Worm (Caenorhabditis elegans) whole organism, L4 larva: ENCODE data around the gene K05F6.4.
A peak's percentile ranks its signal among the peaks of the same experiment; 100 is the strongest.

Experiments
- D1046.2 ChIP-seq: fragments of 200-800 bp; sonication (Bioruptor generic); IDR thresholded peaks from 2 replicates; pipeline ENCODE4 v1.3.6; 2022; ENCODE audit warnings: missing genetic modification characterization, missing compliant biosample characterization
- F10B5.3 ChIP-seq: sonication (generic microtip); optimal IDR thresholded peaks from 2 replicates; lab custom pipeline; 2016; ENCODE audit warnings: mild to moderate bottlenecking, missing genetic modification characterization, missing compliant biosample characterization
- F49E8.2 ChIP-seq: sonication (generic microtip); optimal IDR thresholded peaks from 2 replicates; lab custom pipeline; 2016; ENCODE audit warnings: missing compliant biosample characterization, mild to moderate bottlenecking, missing genetic modification characterization, borderline replicate concordance
- R02D3.7 ChIP-seq: fragments of 150-350 bp; sonication (generic microtip); optimal IDR thresholded peaks from 3 replicates; lab custom pipeline; 2014; ENCODE audit warnings: missing biosample characterization, missing genetic modification characterization
- Y105C5A.15 ChIP-seq: fragments of 200-800 bp; sonication (Bioruptor generic); IDR thresholded peaks from 2 replicates; pipeline ENCODE4 v1.3.6; 2022; ENCODE audit warnings: missing genetic modification characterization, missing compliant biosample characterization
- Y5F2A.4 ChIP-seq: fragments of 200-800 bp; sonication (Bioruptor generic); optimal IDR thresholded peaks from 2 replicates; lab custom pipeline; 2018; ENCODE audit warnings: mild to moderate bottlenecking, missing genetic modification characterization, missing compliant biosample characterization
- aha-1 ChIP-seq: fragments of 150-350 bp; peaks from one replicate; lab custom pipeline; 2014; ENCODE audit warnings: missing biosample characterization, missing genetic modification characterization
- aly-2 ChIP-seq: sonication (generic microtip); optimal IDR thresholded peaks from 2 replicates; lab custom pipeline; 2018; ENCODE audit warnings: missing biosample characterization, missing genetic modification characterization
- attf-4 ChIP-seq: sonication (generic microtip); optimal IDR thresholded peaks from 3 replicates; lab custom pipeline; 2017; ENCODE audit warnings: missing biosample characterization, missing genetic modification characterization
- ceh-32 ChIP-seq: sonication (generic microtip); optimal IDR thresholded peaks from 2 replicates; lab custom pipeline; 2016; ENCODE audit warnings: mild to moderate bottlenecking, missing genetic modification characterization, missing compliant biosample characterization; ENCODE audit not compliant: poor library complexity
- ces-1 ChIP-seq: fragments of 150-350 bp; sonication (generic microtip); optimal IDR thresholded peaks from 4 replicates; lab custom pipeline; 2014; ENCODE audit warnings: missing biosample characterization, missing genetic modification reagents, missing genetic modification characterization
- daf-12 ChIP-seq: fragments of 150-350 bp; optimal IDR thresholded peaks from 2 replicates; lab custom pipeline; 2014; ENCODE audit warnings: missing biosample characterization, missing genetic modification reagents, missing genetic modification characterization
- dmd-6 ChIP-seq: fragments of 200-800 bp; sonication (Bioruptor generic); IDR thresholded peaks from 2 replicates; pipeline ENCODE4 v1.3.6; 2022; ENCODE audit warnings: missing genetic modification reagents, missing genetic modification characterization, missing compliant biosample characterization
- dmd-9 ChIP-seq: fragments of 200-800 bp; sonication (Bioruptor generic); IDR thresholded peaks from 2 replicates; pipeline ENCODE4 v1.3.6; 2022; ENCODE audit warnings: missing genetic modification reagents, missing genetic modification characterization, missing compliant biosample characterization
- dpl-1 ChIP-seq: fragments of 150-350 bp; optimal IDR thresholded peaks from 2 replicates; lab custom pipeline; 2014; ENCODE audit warnings: missing biosample characterization, missing genetic modification reagents, missing genetic modification characterization
- duxl-1 ChIP-seq: sonication (generic microtip); optimal IDR thresholded peaks from 2 replicates; lab custom pipeline; 2016; ENCODE audit warnings: mild to moderate bottlenecking, missing genetic modification characterization, moderate library complexity, missing compliant biosample characterization; ENCODE audit not compliant: poor library complexity
- egl-27 ChIP-seq: sonication (generic microtip); optimal IDR thresholded peaks from 3 replicates; lab custom pipeline; 2017; ENCODE audit warnings: missing biosample characterization, missing genetic modification reagents, missing genetic modification characterization
- egl-43 ChIP-seq: fragments of 200-800 bp; sonication (Bioruptor generic); IDR thresholded peaks from 2 replicates; pipeline ENCODE4 v1.3.6; 2022; ENCODE audit warnings: missing genetic modification reagents, missing genetic modification characterization, missing compliant biosample characterization
- hmg-1.1 ChIP-seq: fragments of 200-800 bp; sonication (Bioruptor generic); IDR thresholded peaks from 2 replicates; pipeline ENCODE4 v1.3.6; 2022; ENCODE audit warnings: missing genetic modification reagents, missing genetic modification characterization, missing compliant biosample characterization
- lin-38 ChIP-seq: fragments of 200-800 bp; sonication (Bioruptor generic); IDR thresholded peaks from 2 replicates; pipeline ENCODE4 v1.3.6; 2022; ENCODE audit warnings: missing genetic modification reagents, missing genetic modification characterization, missing compliant biosample characterization
- lin-39 ChIP-seq: fragments of 150-350 bp; optimal IDR thresholded peaks from 2 replicates; lab custom pipeline; 2014; ENCODE audit warnings: missing biosample characterization, missing genetic modification reagents, missing genetic modification characterization
- lir-3 ChIP-seq: sonication (generic microtip); optimal IDR thresholded peaks from 2 replicates; lab custom pipeline; 2016; ENCODE audit warnings: mild to moderate bottlenecking, missing genetic modification characterization, missing compliant biosample characterization
- madf-5 ChIP-seq, 2 experiments: fragments of 200-800 bp; sonication (Bioruptor generic); IDR thresholded peaks; 2 replicates each; pipeline ENCODE4 v1.3.6; 2022; ENCODE audit warnings: missing compliant biosample characterization in 2 of 2, missing genetic modification characterization in 2 of 2
- madf-9 ChIP-seq: fragments of 200-800 bp; sonication (Bioruptor generic); conservative IDR thresholded peaks from 2 replicates; pipeline ENCODE4 v1.3.6; 2022; ENCODE audit warnings: missing genetic modification reagents, missing genetic modification characterization, missing compliant biosample characterization
- mxl-2 ChIP-seq: fragments of 200-800 bp; sonication (Bioruptor generic); conservative IDR thresholded peaks from 2 replicates; pipeline ENCODE4 v1.3.6; 2022; ENCODE audit warnings: missing genetic modification reagents, missing genetic modification characterization, missing compliant biosample characterization
- nhr-11 ChIP-seq: fragments of 150-350 bp; optimal IDR thresholded peaks from 2 replicates; lab custom pipeline; 2014; ENCODE audit warnings: missing biosample characterization, missing genetic modification characterization
- nhr-111 ChIP-seq: fragments of 200-800 bp; sonication (Bioruptor generic); optimal IDR thresholded peaks from 2 replicates; lab custom pipeline; 2018; ENCODE audit warnings: mild to moderate bottlenecking, missing genetic modification characterization, missing compliant biosample characterization
- nhr-237 ChIP-seq: sonication (generic microtip); optimal IDR thresholded peaks from 2 replicates; lab custom pipeline; 2017; ENCODE audit warnings: missing biosample characterization, missing genetic modification characterization
- nhr-25 ChIP-seq: sonication (generic microtip); optimal IDR thresholded peaks from 2 replicates; lab custom pipeline; 2017; ENCODE audit warnings: missing genetic modification characterization, mild to moderate bottlenecking, missing compliant biosample characterization, antibody characterized with exemption, moderate library complexity, borderline replicate concordance; ENCODE audit not compliant: insufficient read depth
- nhr-28 ChIP-seq: fragments of 150-350 bp; optimal IDR thresholded peaks from 2 replicates; lab custom pipeline; 2014; ENCODE audit warnings: missing biosample characterization, missing genetic modification characterization
- nhr-41 ChIP-seq: fragments of 200-800 bp; sonication (Bioruptor generic); IDR thresholded peaks from 2 replicates; pipeline ENCODE4 v1.3.6; 2022; ENCODE audit warnings: missing genetic modification reagents, missing genetic modification characterization, missing compliant biosample characterization
- nhr-48 ChIP-seq: sonication (generic microtip); optimal IDR thresholded peaks from 2 replicates; lab custom pipeline; 2016; ENCODE audit warnings: mild to moderate bottlenecking, missing genetic modification characterization, missing compliant biosample characterization
- nhr-6 ChIP-seq: fragments of 150-350 bp; optimal IDR thresholded peaks from 2 replicates; lab custom pipeline; 2014; ENCODE audit warnings: missing biosample characterization, missing genetic modification characterization
- nhr-77 ChIP-seq: fragments of 150-350 bp; optimal IDR thresholded peaks from 2 replicates; lab custom pipeline; 2014; ENCODE audit warnings: missing biosample characterization, missing genetic modification characterization
- pqm-1 ChIP-seq: sonication (generic microtip); optimal IDR thresholded peaks from 2 replicates; lab custom pipeline; 2017; ENCODE audit warnings: missing biosample characterization, missing genetic modification characterization
- rbr-2 ChIP-seq: sonication (generic microtip); optimal IDR thresholded peaks from 2 replicates; lab custom pipeline; 2016; ENCODE audit warnings: missing genotype, missing genetic modification characterization, missing compliant biosample characterization
- saeg-2 ChIP-seq: fragments of 200-800 bp; sonication (Bioruptor generic); IDR thresholded peaks from 2 replicates; pipeline ENCODE4 v1.3.6; 2022; ENCODE audit warnings: missing genetic modification reagents, missing genetic modification characterization, missing compliant biosample characterization
- sdz-12 ChIP-seq: fragments of 200-800 bp; sonication (Bioruptor generic); optimal IDR thresholded peaks from 2 replicates; lab custom pipeline; 2018; ENCODE audit warnings: mild to moderate bottlenecking, missing genetic modification characterization, missing compliant biosample characterization
- skn-1 ChIP-seq: fragments of 150-350 bp; optimal IDR thresholded peaks from 2 replicates; lab custom pipeline; 2014; ENCODE audit warnings: missing biosample characterization, missing genetic modification characterization
- snpc-1.2 ChIP-seq: fragments of 200-800 bp; sonication (Bioruptor generic); IDR thresholded peaks from 2 replicates; pipeline ENCODE4 v1.3.6; 2022; ENCODE audit warnings: missing genetic modification reagents, missing genetic modification characterization, missing compliant biosample characterization
- spr-3 ChIP-seq: fragments of 200-800 bp; sonication (Bioruptor generic); optimal IDR thresholded peaks from 2 replicates; lab custom pipeline; 2018; ENCODE audit warnings: mild to moderate bottlenecking, missing genetic modification characterization, missing compliant biosample characterization
- unc-39 ChIP-seq: sonication (generic microtip); optimal IDR thresholded peaks from 2 replicates; lab custom pipeline; 2017; ENCODE audit warnings: missing biosample characterization, missing genetic modification characterization
- vab-7 ChIP-seq: fragments of 200-800 bp; sonication (Bioruptor generic); IDR thresholded peaks from 2 replicates; pipeline ENCODE4 v1.3.6; 2022; ENCODE audit warnings: missing genetic modification reagents, missing genetic modification characterization, missing compliant biosample characterization
- zag-1 ChIP-seq: fragments of 150-350 bp; optimal IDR thresholded peaks from 2 replicates; lab custom pipeline; 2014; ENCODE audit warnings: missing biosample characterization, missing genetic modification characterization
- zip-2 ChIP-seq: fragments of 150-350 bp; optimal IDR thresholded peaks from 2 replicates; lab custom pipeline; 2014; ENCODE audit warnings: missing biosample characterization, missing genetic modification characterization
- ztf-7 ChIP-seq: fragments of 150-350 bp; optimal IDR thresholded peaks from 2 replicates; lab custom pipeline; 2014; ENCODE audit warnings: missing biosample characterization, missing genetic modification characterization

K05F6.4 gene

DNA sequence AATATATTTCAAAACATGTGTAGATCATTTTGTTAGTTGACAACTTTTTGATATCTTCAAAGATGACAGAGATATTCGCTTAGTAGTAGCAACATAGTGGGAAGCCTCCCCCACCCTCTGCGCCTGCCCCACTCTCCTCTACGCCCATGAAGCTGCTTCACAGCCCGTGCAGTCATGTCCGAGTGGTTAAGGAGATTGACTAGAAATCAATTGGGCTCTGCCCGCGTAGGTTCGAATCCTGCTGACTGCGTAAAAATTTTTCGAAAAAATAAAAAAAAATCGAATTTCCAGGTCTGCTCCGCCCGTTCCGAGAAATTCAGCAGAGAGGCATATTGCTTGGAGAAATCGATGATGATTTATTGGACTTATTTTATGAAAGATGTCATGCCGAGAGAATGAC, 23.4 kb upstream of the K05F6.4 start (continued):
- TF ChIP-seq madf-9 (GFP tag; lab: Robert Waterston, UW) (peak; percentile 79), vab-7 (GFP tag; lab: Robert Waterston, UW) (peak; percentile 82), lir-3 (tag; lab: Kevin White, UChicago) (no peak), nhr-25 (tag; lab: Kevin White, UChicago) (no peak), ztf-7 (tag; lab: Kevin White, UChicago) (peak; percentile 45), madf-5 (GFP tag; IDR thresholded peaks at IDR 0.05; lab: Robert Waterston, UW) (peak in 1 of 2 experiments; percentile 45; a peak in 1 of 4 replicates), aha-1 (tag; lab: Kevin White, UChicago) (peak; percentile 42), nhr-6 (tag; lab: Kevin White, UChicago) (no peak), unc-39 (tag; lab: Kevin White, UChicago) (no peak), nhr-41 (0 out of 2 replicates have a peak, but pooled peaks have one; percentile 41), nhr-111 (GFP tag; lab: Kevin White, UChicago) (peak; percentile 41), dpl-1 (GFP tag; lab: Kevin White, UChicago) (no peak), pqm-1 (tag; lab: Kevin White, UChicago) (no peak), zip-2 (no peak), R02D3.7 (tag; lab: Kevin White, UChicago) (no peak), nhr-77 (tag; lab: Kevin White, UChicago) (no peak), dmd-6 (GFP tag; lab: Robert Waterston, UW) (peak; percentile 43), nhr-48 (tag; lab: Kevin White, UChicago) (no peak), zag-1 (tag; lab: Kevin White, UChicago) (no peak), Y5F2A.4 (GFP tag; lab: Kevin White, UChicago) (no peak), snpc-1.2 (GFP tag; lab: Robert Waterston, UW) (peak; percentile 52; the same call in 1 of the 2 replicates), daf-12 (tag; lab: Kevin White, UChicago) (no peak), F49E8.2 (peak; percentile 9), attf-4 (tag; lab: Kevin White, UChicago) (no peak), rbr-2 (tag; lab: Kevin White, UChicago) (peak; percentile 54), F10B5.3 (tag; lab: Kevin White, UChicago) (peak; percentile 26), duxl-1 (tag; lab: Kevin White, UChicago) (peak; percentile 86), nhr-28 (tag; lab: Kevin White, UChicago) (no peak), aly-2 (no peak)

ce11 chrII:1521956-1522355, 21.3 kb upstream of the K05F6.4 start:
- TF ChIP-seq hmg-1.1 (GFP tag; lab: Robert Waterston, UW) (no peak), lin-38 (0 out of 2 replicates have a peak, but pooled peaks have one; percentile 15), zip-2 (no peak), nhr-28 (tag; lab: Kevin White, UChicago) (no peak)

- TF ChIP-seq saeg-2 = no peak
- TF ChIP-seq dmd-9 (GFP tag; lab: Robert Waterston, UW) = no peak
- TF ChIP-seq spr-3 (GFP tag; lab: Kevin White, UChicago) = no peak
- no peak for TF ChIP-seq dpl-1 (GFP tag; lab: Kevin White, UChicago)
Observed at ce11 chrII:1525498-1525897, 17.8 kb upstream of the K05F6.4 start, which contains the start of gene Y51H7BR.7. Gene Y51H7BR.7, minus strand, starts transcription at chrII:1525598.

DNA sequence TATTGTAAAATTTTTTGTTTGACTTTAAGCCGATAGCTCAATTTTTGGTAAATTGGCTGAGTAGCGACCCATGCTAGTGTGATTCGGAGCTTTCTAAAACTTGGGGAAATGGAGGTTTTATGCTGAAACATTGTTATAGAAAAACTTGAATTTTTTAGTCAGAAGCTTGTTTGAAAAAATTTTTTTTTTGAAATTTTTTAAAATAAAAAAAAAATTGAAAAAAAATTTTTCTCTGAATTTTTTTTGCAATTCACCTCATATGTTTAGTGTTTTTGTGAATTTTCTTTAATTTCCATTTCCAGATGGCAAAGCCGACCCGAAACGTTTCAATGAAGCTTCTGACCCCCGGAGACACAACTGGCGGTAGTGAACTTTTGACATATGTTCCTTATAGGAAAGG, 14.2 kb upstream of the K05F6.4 start, which contains the start of gene Y51H7BR.4:
Gene Y51H7BR.4 (plus strand): TSS at position 301 of the 400 bp plus-strand sequence.
- TF ChIP-seq skn-1 (tag; lab: Kevin White, UChicago) (no peak), Y105C5A.15 (GFP tag; lab: Robert Waterston, UW) (no peak), ces-1 (GFP tag; lab: Kevin White, UChicago) (no peak), lin-39 (tag; lab: Kevin White, UChicago) (no peak), nhr-41 (no peak), ztf-7 (tag; lab: Kevin White, UChicago) (no peak), sdz-12 (no peak), egl-27 (tag; lab: Kevin White, UChicago) (no peak), egl-43 (GFP tag; lab: Robert Waterston, UW) (no peak), nhr-237 (tag; lab: Kevin White, UChicago) (no peak), unc-39 (tag; lab: Kevin White, UChicago) (no peak), mxl-2 (GFP tag; lab: Robert Waterston, UW) (no peak), D1046.2 (GFP tag; lab: Robert Waterston, UW) (no peak), daf-12 (tag; lab: Kevin White, UChicago) (no peak), ceh-32 (tag; lab: Kevin White, UChicago) (no peak), nhr-11 (tag; lab: Kevin White, UChicago) (no peak)
